Worm (Caenorhabditis elegans) whole organism, L3 larva: ENCODE measurements around the gene piga-1.

Experiments used
- aly-2 ChIP-seq: fragments of 150-350 bp; optimal IDR thresholded peaks from 2 replicates; lab custom pipeline; 2014; ENCODE audit warnings: missing biosample characterization, missing genetic modification characterization
- ama-1 ChIP-seq: fragments of 150-350 bp; optimal IDR thresholded peaks from 2 replicates; lab custom pipeline; 2018
- ceh-16 ChIP-seq: sonication (generic microtip); optimal IDR thresholded peaks from 2 replicates; lab custom pipeline; 2017; ENCODE audit warnings: missing biosample characterization, missing genetic modification characterization
- elt-3 ChIP-seq, 3 experiments: fragments of 150-350 bp in 1 of 3; sonication (generic microtip) in 2 of 3; optimal IDR thresholded peaks; 2 replicates in 2 of 3; 4 replicates in 1 of 3; lab custom pipeline; 2014 to 2017; ENCODE audit warnings: missing biosample characterization in 3 of 3, missing genetic modification characterization in 3 of 3
- fos-1 ChIP-seq: fragments of 150-350 bp; optimal IDR thresholded peaks from 2 replicates; lab custom pipeline; 2014; ENCODE audit warnings: missing biosample characterization, missing genetic modification characterization
- mml-1 ChIP-seq: fragments of 150-350 bp; sonication (generic microtip); optimal IDR thresholded peaks from 3 replicates; lab custom pipeline; 2014; ENCODE audit warnings: missing biosample characterization, missing genetic modification characterization
- nhr-11 ChIP-seq: fragments of 150-350 bp; optimal IDR thresholded peaks from 2 replicates; lab custom pipeline; 2014; ENCODE audit warnings: missing biosample characterization, missing genetic modification characterization
- nhr-237 ChIP-seq: fragments of 150-350 bp; optimal IDR thresholded peaks from 2 replicates; lab custom pipeline; 2014; ENCODE audit warnings: missing biosample characterization, missing genetic modification characterization
- pqm-1 ChIP-seq: fragments of 150-350 bp; optimal IDR thresholded peaks from 2 replicates; lab custom pipeline; 2017; ENCODE audit warnings: missing biosample characterization, missing genetic modification characterization, inconsistent platforms
- unc-62 ChIP-seq: fragments of 150-350 bp; sonication (generic microtip); optimal IDR thresholded peaks from 4 replicates; lab custom pipeline; 2014; ENCODE audit warnings: missing biosample characterization, missing genetic modification reagents, missing genetic modification characterization
- ztf-11 ChIP-seq: fragments of 150-350 bp; optimal IDR thresholded peaks from 2 replicates; lab custom pipeline; 2014; ENCODE audit warnings: missing biosample characterization, missing genetic modification characterization

DNA sequence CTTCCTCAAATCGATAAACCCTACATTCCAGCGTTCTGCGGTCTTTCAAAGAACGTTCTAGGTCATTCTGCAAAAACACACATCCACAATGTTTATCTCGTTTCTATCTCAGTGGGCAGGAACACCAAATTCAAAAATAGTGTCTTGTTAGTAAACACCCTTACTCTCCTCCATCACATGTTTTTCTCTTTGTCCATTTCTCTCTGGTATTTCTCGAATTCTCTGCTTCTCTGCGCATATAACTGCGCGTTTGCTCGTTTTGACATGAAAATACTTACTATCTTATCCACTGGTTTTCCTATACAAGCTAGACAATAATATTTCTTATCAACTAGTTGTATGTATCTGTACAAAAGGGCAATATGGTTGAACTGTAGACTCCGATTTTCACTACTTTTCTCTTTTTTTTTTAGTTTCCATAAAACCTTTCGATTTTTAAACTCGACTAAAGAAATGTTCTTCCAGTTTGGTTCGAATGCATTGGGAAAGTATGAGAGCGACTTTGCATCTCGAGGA is 10.8 kb downstream of the piga-1 start, which contains the start of gene pyr-1:
- TF ChIP-seq ama-1 (no peak), elt-3 (tag; optimal IDR thresholded peaks at IDR 0.05; lab: Kevin White, UChicago) (no peak), mml-1 (tag; lab: Kevin White, UChicago) (no peak), ztf-11 (tag; lab: Kevin White, UChicago) (no peak), nhr-237 (tag; lab: Kevin White, UChicago) (no peak), pqm-1 (tag; lab: Kevin White, UChicago) (no peak), aly-2 (no peak), ceh-16 (tag; lab: Kevin White, UChicago) (no peak), nhr-11 (tag; lab: Kevin White, UChicago) (no peak), unc-62 (GFP tag; lab: Kevin White, UChicago) (no peak), fos-1 (tag; lab: Kevin White, UChicago) (no peak)
